Fruit fly (Drosophila melanogaster) whole organism, embryonic: ENCODE results near the gene Pisd.

Experiments used
- Aef1 ChIP-seq: fragments of 200-800 bp; sonication (Bioruptor generic); IDR thresholded peaks from 3 replicates; pipeline ENCODE4 v1.3.6; 2022; ENCODE audit warnings: missing biosample characterization, missing genetic modification characterization
- BtbVII ChIP-seq: fragments of 200-800 bp; sonication (Bioruptor generic); optimal IDR thresholded peaks from 3 replicates; lab custom pipeline; 2017; ENCODE audit warnings: missing biosample characterization, mild to moderate bottlenecking, missing genetic modification characterization
- CG10959 ChIP-seq: fragments of 200-800 bp; sonication (Bioruptor generic); IDR thresholded peaks from 2 replicates; pipeline ENCODE4 v1.3.6; 2022; ENCODE audit warnings: missing biosample characterization, missing genetic modification characterization
- CG11696 ChIP-seq: fragments of 200-800 bp; sonication (Bioruptor generic); IDR thresholded peaks from 2 replicates; pipeline ENCODE4 v1.3.6; 2022; ENCODE audit warnings: missing biosample characterization, missing genetic modification characterization
- CG13624 ChIP-seq: fragments of 200-800 bp; sonication (Bioruptor generic); optimal IDR thresholded peaks from 2 replicates; lab custom pipeline; 2016; ENCODE audit warnings: missing biosample characterization, missing genetic modification characterization
- CG15269 ChIP-seq: fragments of 200-800 bp; sonication (Bioruptor generic); optimal IDR thresholded peaks from 2 replicates; lab custom pipeline; 2018; ENCODE audit warnings: missing biosample characterization, mild to moderate bottlenecking, missing genetic modification characterization, moderate library complexity
- CG18262 ChIP-seq: fragments of 200-800 bp; optimal IDR thresholded peaks from 3 replicates; lab custom pipeline; 2019; ENCODE audit warnings: missing biosample characterization, mild to moderate bottlenecking, missing genetic modification characterization, moderate library complexity
- CG18619 ChIP-seq: fragments of 200-800 bp; sonication (Bioruptor generic); optimal IDR thresholded peaks from 3 replicates; lab custom pipeline; 2017; ENCODE audit warnings: missing biosample characterization, mild to moderate bottlenecking, missing genetic modification characterization
- CG2712 ChIP-seq: fragments of 200-800 bp; optimal IDR thresholded peaks from 3 replicates; lab custom pipeline; 2019; ENCODE audit warnings: missing biosample characterization, mild to moderate bottlenecking, missing genetic modification characterization, moderate library complexity
- CG3065 ChIP-seq: fragments of 200-800 bp; sonication (Bioruptor generic); optimal IDR thresholded peaks from 2 replicates; lab custom pipeline; 2016; ENCODE audit warnings: missing biosample characterization, missing genetic modification characterization
- CG31224 ChIP-seq: fragments of 200-800 bp; sonication (Bioruptor generic); IDR thresholded peaks from 2 replicates; pipeline ENCODE4 v1.3.6; 2022; ENCODE audit warnings: missing biosample characterization, missing genetic modification characterization
- CG32532 ChIP-seq: fragments of 200-800 bp; sonication (Bioruptor generic); IDR thresholded peaks from 2 replicates; pipeline ENCODE4 v1.3.6; 2022; ENCODE audit warnings: missing biosample characterization, missing genetic modification characterization
- CG3847 ChIP-seq: fragments of 200-800 bp; sonication (Bioruptor generic); IDR thresholded peaks from 2 replicates; pipeline ENCODE4 v1.3.6; 2022; ENCODE audit warnings: missing biosample characterization, missing genetic modification characterization
- CG4730 ChIP-seq: fragments of 200-800 bp; sonication (Bioruptor generic); IDR thresholded peaks from 2 replicates; pipeline ENCODE4 v1.3.6; 2022; ENCODE audit warnings: missing biosample characterization, missing genetic modification characterization
- CG6683 ChIP-seq: fragments of 200-800 bp; sonication (Bioruptor generic); optimal IDR thresholded peaks from 2 replicates; lab custom pipeline; 2017; ENCODE audit warnings: missing biosample characterization, mild to moderate bottlenecking, missing genetic modification characterization, missing genetic modification reagents
- CG7556 ChIP-seq: fragments of 200-800 bp; sonication (Bioruptor generic); optimal IDR thresholded peaks from 2 replicates; lab custom pipeline; 2017; ENCODE audit warnings: missing biosample characterization, mild to moderate bottlenecking, missing genetic modification characterization
- CG9932 ChIP-seq: fragments of 200-800 bp; sonication (Bioruptor generic); IDR thresholded peaks from 2 replicates; pipeline ENCODE4 v1.3.6; 2022; ENCODE audit warnings: missing biosample characterization, missing genetic modification characterization
- CHES-1-like ChIP-seq: fragments of 200-800 bp; sonication (Bioruptor generic); optimal IDR thresholded peaks from 2 replicates; lab custom pipeline; 2016; ENCODE audit warnings: missing biosample characterization, missing genetic modification characterization
- CkIIα-i1 ChIP-seq: fragments of 200-800 bp; sonication (Bioruptor generic); IDR thresholded peaks from 2 replicates; pipeline ENCODE4 v1.3.6; 2022; ENCODE audit warnings: missing biosample characterization, missing genetic modification characterization
- Drgx ChIP-seq: fragments of 200-800 bp; sonication (Bioruptor generic); IDR thresholded peaks from 2 replicates; pipeline ENCODE4 v1.3.6; 2022; ENCODE audit warnings: missing biosample characterization, missing genetic modification characterization
- Fer1 ChIP-seq: fragments of 200-800 bp; sonication (Bioruptor generic); optimal IDR thresholded peaks from 2 replicates; lab custom pipeline; 2017; ENCODE audit warnings: missing biosample characterization, mild to moderate bottlenecking, missing genetic modification characterization
- Fer3 ChIP-seq: fragments of 200-800 bp; sonication (Bioruptor generic); optimal IDR thresholded peaks from 2 replicates; lab custom pipeline; 2018; ENCODE audit warnings: missing biosample characterization, mild to moderate bottlenecking, missing genetic modification characterization, moderate library complexity
- H15 ChIP-seq: fragments of 200-800 bp; sonication (Bioruptor generic); IDR thresholded peaks from 3 replicates; pipeline ENCODE4 v1.3.6; 2022; ENCODE audit warnings: missing biosample characterization, missing genetic modification characterization
- Hmx ChIP-seq: fragments of 200-800 bp; sonication (Bioruptor generic); optimal IDR thresholded peaks from 2 replicates; lab custom pipeline; 2016; ENCODE audit warnings: missing biosample characterization, missing genetic modification characterization
- Hr78 ChIP-seq, 2 experiments: fragments of 200-800 bp in 1 of 2; fragments of >200 bp in 1 of 2; sonication (Bioruptor generic) in 1 of 2; optimal IDR thresholded peaks; 2 replicates each; lab custom pipeline; 2017 to 2019; ENCODE audit warnings: missing biosample characterization in 2 of 2, missing genetic modification characterization in 2 of 2, mild to moderate bottlenecking in 1 of 2, moderate library complexity in 1 of 2
- Oaz ChIP-seq: fragments of 200-800 bp; sonication (Bioruptor generic); IDR thresholded peaks from 2 replicates; pipeline ENCODE4 v1.3.6; 2022; ENCODE audit warnings: missing biosample characterization, missing genetic modification characterization
- PHDP ChIP-seq: fragments of 200-800 bp; sonication (Bioruptor generic); optimal IDR thresholded peaks from 3 replicates; lab custom pipeline; 2018; ENCODE audit warnings: missing biosample characterization, mild to moderate bottlenecking, missing genetic modification characterization, moderate library complexity
- al ChIP-seq: fragments of 200-800 bp; sonication (Bioruptor generic); IDR thresholded peaks from 2 replicates; pipeline ENCODE4 v1.3.6; 2022; ENCODE audit warnings: missing biosample characterization, missing genetic modification characterization
- bigmax ChIP-seq: fragments of 200-800 bp; sonication (Bioruptor generic); optimal IDR thresholded peaks from 2 replicates; lab custom pipeline; 2018; ENCODE audit warnings: missing biosample characterization, mild to moderate bottlenecking, missing genetic modification characterization
- caup ChIP-seq: fragments of 200-800 bp; sonication (Bioruptor generic); optimal IDR thresholded peaks from 3 replicates; lab custom pipeline; 2017; ENCODE audit warnings: missing biosample characterization, mild to moderate bottlenecking, missing genetic modification characterization, moderate library complexity; ENCODE audit not compliant: severe bottlenecking
- dpn ChIP-seq, 2 experiments: fragments of 200-800 bp; sonication (Bioruptor generic); optimal IDR thresholded peaks; 3 replicates each; lab custom pipeline; 2016; ENCODE audit warnings: missing biosample characterization in 2 of 2, missing genetic modification characterization in 2 of 2
- fd96Cb ChIP-seq: fragments of 200-800 bp; sonication (Bioruptor generic); optimal IDR thresholded peaks from 2 replicates; lab custom pipeline; 2018; ENCODE audit warnings: missing biosample characterization, mild to moderate bottlenecking, missing genetic modification characterization, moderate library complexity
- gsb ChIP-seq: fragments of 200-800 bp; sonication (Bioruptor generic); IDR thresholded peaks from 2 replicates; pipeline ENCODE4 v1.3.6; 2022; ENCODE audit warnings: missing biosample characterization, missing genetic modification characterization
- gsb-n ChIP-seq: fragments of 200-800 bp; sonication (Bioruptor generic); optimal IDR thresholded peaks from 3 replicates; lab custom pipeline; 2018; ENCODE audit warnings: missing biosample characterization, mild to moderate bottlenecking, missing genetic modification characterization
- hkb ChIP-seq, 2 experiments: fragments of 200-800 bp in 1 of 2; fragments of >200 bp in 1 of 2; sonication (Bioruptor generic) in 1 of 2; IDR thresholded peaks in 1 of 2; optimal IDR thresholded peaks in 1 of 2; 2 replicates each; pipeline versions ENCODE4 v1.3.6 to Lab custom; 2017 to 2022; ENCODE audit warnings: missing biosample characterization in 1 of 2, missing genetic modification characterization in 1 of 2
- ind ChIP-seq: fragments of 200-800 bp; sonication (Bioruptor generic); optimal IDR thresholded peaks from 3 replicates; lab custom pipeline; 2016; ENCODE audit warnings: missing biosample characterization, missing genetic modification characterization
- maf-S ChIP-seq: fragments of 200-800 bp; sonication (Bioruptor generic); optimal IDR thresholded peaks from 2 replicates; lab custom pipeline; 2016; ENCODE audit warnings: missing biosample characterization, missing genetic modification characterization
- nmo ChIP-seq: fragments of 200-800 bp; sonication (Bioruptor generic); optimal IDR thresholded peaks from 2 replicates; lab custom pipeline; 2018; ENCODE audit warnings: missing biosample characterization, mild to moderate bottlenecking, missing genetic modification characterization, moderate library complexity
- onecut ChIP-seq: fragments of 200-800 bp; sonication (Bioruptor generic); IDR thresholded peaks from 2 replicates; pipeline ENCODE4 v1.3.6; 2022; ENCODE audit warnings: missing biosample characterization, missing genetic modification characterization
- phol ChIP-seq: fragments of 200-800 bp; sonication (Bioruptor generic); optimal IDR thresholded peaks from 3 replicates; lab custom pipeline; 2018; ENCODE audit warnings: missing biosample characterization, mild to moderate bottlenecking, missing genetic modification characterization, moderate library complexity
- prd ChIP-seq, 3 experiments: fragments of >200 bp in 2 of 3; fragments of 200-800 bp in 1 of 3; sonication (Bioruptor generic) in 1 of 3; optimal IDR thresholded peaks in 2 of 3; IDR thresholded peaks in 1 of 3; 2 replicates in 2 of 3; 3 replicates in 1 of 3; pipeline versions ENCODE4 v1.3.6 to Lab custom; 2017 to 2022; ENCODE audit warnings: missing biosample characterization in 1 of 3, missing genetic modification characterization in 1 of 3
- pros ChIP-seq: fragments of 200-800 bp; sonication (Bioruptor generic); optimal IDR thresholded peaks from 3 replicates; lab custom pipeline; 2019; ENCODE audit warnings: missing biosample characterization, mild to moderate bottlenecking, missing genetic modification characterization, moderate library complexity
- run ChIP-seq: fragments of 200-800 bp; sonication (Bioruptor generic); optimal IDR thresholded peaks from 3 replicates; lab custom pipeline; 2018; ENCODE audit warnings: missing biosample characterization, mild to moderate bottlenecking, missing genetic modification characterization
- sd ChIP-seq: fragments of 200-800 bp; sonication (Bioruptor generic); optimal IDR thresholded peaks from 3 replicates; lab custom pipeline; 2018; ENCODE audit warnings: missing biosample characterization, mild to moderate bottlenecking, missing genetic modification characterization, moderate library complexity
- sens ChIP-seq: fragments of 200-800 bp; sonication (Bioruptor generic); peaks from one replicate; lab custom pipeline; 2016; ENCODE audit warnings: missing biosample characterization, missing genetic modification characterization
- so ChIP-seq: fragments of 200-800 bp; sonication (Bioruptor generic); IDR thresholded peaks from 3 replicates; pipeline ENCODE4 v1.3.6; 2022; ENCODE audit warnings: missing biosample characterization, missing genetic modification characterization
- wek ChIP-seq: fragments of 200-800 bp; sonication (Bioruptor generic); optimal IDR thresholded peaks from 3 replicates; lab custom pipeline; 2018; ENCODE audit warnings: missing biosample characterization, mild to moderate bottlenecking, missing genetic modification characterization, moderate library complexity
- zen ChIP-seq: fragments of 200-800 bp; sonication (Bioruptor generic); optimal IDR thresholded peaks from 3 replicates; lab custom pipeline; 2018; ENCODE audit warnings: missing biosample characterization, mild to moderate bottlenecking, missing genetic modification characterization, moderate library complexity

The Pisd gene

dm6 chr3R:24010637-24011214, 39.9 kb upstream of the Pisd start (continued):
- TF ChIP-seq CG13624 (GFP tag; lab: Kevin White, UChicago) (peak; percentile 29), Aef1 (GFP tag; lab: Robert Waterston, UW) (peak; percentile 67; the same call in 2 of the 3 replicates), so (GFP tag; lab: Robert Waterston, UW) (peak; percentile 48; the same call in 1 of the 3 replicates), CG7556 (peak; percentile 75), ind (GFP tag; lab: Kevin White, UChicago) (peak; percentile 28), BtbVII (GFP tag; lab: Kevin White, UChicago) (peak; percentile 29), CG4730 (GFP tag; lab: Robert Waterston, UW) (peak; percentile 56), CG15269 (peak; percentile 78), CG31224 (GFP tag; lab: Robert Waterston, UW) (peak; percentile 51; the same call in 1 of the 2 replicates), CG10959 (no peak), CG9932 (GFP tag; lab: Robert Waterston, UW) (peak; percentile 55), CG3065 (no peak), phol (tag; lab: Kevin White, UChicago) (peak; percentile 41), CG2712 (peak; percentile 46), Fer1 (GFP tag; lab: Kevin White, UChicago) (peak; percentile 85), run (tag; lab: Kevin White, UChicago) (no peak), CG18619 (GFP tag; lab: Kevin White, UChicago) (peak; percentile 64), zen (tag; lab: Kevin White, UChicago) (no peak), al (GFP tag; lab: Robert Waterston, UW) (peak; percentile 59), nmo (GFP tag; lab: Kevin White, UChicago) (peak; percentile 65), maf-S (GFP tag; lab: Kevin White, UChicago) (no peak), CG6683 (peak; percentile 22), PHDP (tag; lab: Kevin White, UChicago) (peak; percentile 66), hkb (optimal IDR thresholded peaks at IDR 0.05; lab: Kevin White, UChicago) (no peak), hkb (GFP tag; IDR thresholded peaks at IDR 0.05; lab: Robert Waterston, UW) (peak; percentile 76), Drgx (GFP tag; lab: Robert Waterston, UW) (peak; percentile 74), Hmx (GFP tag; lab: Kevin White, UChicago) (no peak), caup (peak; percentile 55), Hr78 (GFP tag; optimal IDR thresholded peaks at IDR 0.05; lab: Kevin White, UChicago) (peak in 1 of 2 experiments; percentile 43), CG3847 (peak; percentile 72), CkIIα-i1 (GFP tag; lab: Robert Waterston, UW) (no peak), H15 (GFP tag; lab: Robert Waterston, UW) (peak; percentile 47; the same call in 1 of the 3 replicates), wek (GFP tag; lab: Kevin White, UChicago) (no peak), Oaz (GFP tag; lab: Robert Waterston, UW) (peak; percentile 53; the same call in 1 of the 2 replicates), pros (no peak), CG18262 (tag; lab: Kevin White, UChicago) (peak; percentile 45), CG32532 (GFP tag; lab: Robert Waterston, UW) (peak; percentile 78; the same call in 1 of the 2 replicates), bigmax (GFP tag; lab: Kevin White, UChicago) (no peak), onecut (GFP tag; lab: Robert Waterston, UW) (peak; percentile 28; the same call in 1 of the 2 replicates), sens (GFP tag; lab: Kevin White, UChicago) (peak; percentile 74), CHES-1-like (peak; percentile 16), fd96Cb (tag; lab: Kevin White, UChicago) (peak; percentile 26), prd (optimal IDR thresholded peaks at IDR 0.05; lab: Kevin White, UChicago) (no peak), prd (GFP tag; IDR thresholded peaks at IDR 0.05; lab: Robert Waterston, UW) (peak; percentile 75), Fer3 (peak; percentile 62), CG11696 (0 out of 2 replicates have a peak, but pooled peaks have one; percentile 24), gsb (GFP tag; lab: Robert Waterston, UW) (peak; percentile 58), sd (tag; lab: Kevin White, UChicago) (peak; percentile 41), gsb-n (tag; lab: Kevin White, UChicago) (peak; percentile 9), dpn (GFP tag; optimal IDR thresholded peaks at IDR 0.05; lab: Kevin White, UChicago) (peak in 1 of 2 experiments; percentile 47)
